Worm (Caenorhabditis elegans) whole organism, L4/young adult: ENCODE measurements around the gene dyf-6.
A peak's percentile ranks its signal among the peaks of the same experiment; 100 is the strongest.

Experiments
- W03F9.2 ChIP-seq: fragments of 150-350 bp; optimal IDR thresholded peaks from 2 replicates; lab custom pipeline; 2014; ENCODE audit warnings: missing biosample characterization, missing genetic modification characterization
- dao-5 ChIP-seq: sonication (generic microtip); optimal IDR thresholded peaks from 2 replicates; lab custom pipeline; 2016; ENCODE audit warnings: missing genotype, missing genetic modification characterization, moderate library complexity, missing compliant biosample characterization
- him-1 ChIP-seq: sonication (generic microtip); optimal IDR thresholded peaks from 2 replicates; lab custom pipeline; 2016; ENCODE audit warnings: missing genotype, missing genetic modification reagents, missing genetic modification characterization, missing compliant biosample characterization

Gene dyf-6

ce11 chrX:10386408-10386807 lies at the start of gene dyf-6:
Gene dyf-6 (minus strand): TSS chrX:10386508.
- TF ChIP-seq W03F9.2 (tag; lab: Kevin White, UChicago) (no peak), him-1 (tag; lab: Kevin White, UChicago) (no peak)

ce11 chrX:10435492-10435939 lies 49.2 kb upstream of the dyf-6 start:
- TF ChIP-seq him-1 (tag; lab: Kevin White, UChicago) = peak; percentile 64
- TF ChIP-seq W03F9.2 (tag; lab: Kevin White, UChicago) = no peak
- TF ChIP-seq dao-5 = no peak

ce11 chrX:10433863-10434262 lies 47.6 kb upstream of the dyf-6 start:
- TF ChIP-seq dao-5 (no peak), W03F9.2 (tag; lab: Kevin White, UChicago) (no peak), him-1 (tag; lab: Kevin White, UChicago) (no peak)

- TF ChIP-seq W03F9.2 (tag; lab: Kevin White, UChicago) (no peak), dao-5 (no peak), him-1 (tag; lab: Kevin White, UChicago) (no peak)
These were observed 46.5 kb upstream of the dyf-6 start for ce11 chrX:10432786-10433185.

- TF ChIP-seq him-1 (tag; lab: Kevin White, UChicago) = no peak
These were observed 44.6 kb upstream of the dyf-6 start for ce11 chrX:10430866-10431265.

ce11 chrX:10429203-10429602 lies 42.9 kb upstream of the dyf-6 start:
- no peak for TF ChIP-seq him-1 (tag; lab: Kevin White, UChicago)
- TF ChIP-seq W03F9.2 (tag; lab: Kevin White, UChicago) = no peak
- TF ChIP-seq dao-5 = no peak

ce11 chrX:10428557-10428956 lies 42.2 kb upstream of the dyf-6 start, which contains the start of gene mig-15:
Gene mig-15 (minus strand): TSS chrX:10428657.
- TF ChIP-seq W03F9.2 (tag; lab: Kevin White, UChicago) = no peak
- TF ChIP-seq him-1 (tag; lab: Kevin White, UChicago) = no peak
- TF ChIP-seq dao-5 = no peak

- no peak for TF ChIP-seq W03F9.2 (tag; lab: Kevin White, UChicago)
- TF ChIP-seq dao-5 = no peak
- no peak for TF ChIP-seq him-1 (tag; lab: Kevin White, UChicago)
These were observed 41.8 kb upstream of the dyf-6 start for ce11 chrX:10428109-10428508.

- TF ChIP-seq dao-5 (no peak), him-1 (tag; lab: Kevin White, UChicago) (no peak), W03F9.2 (tag; lab: Kevin White, UChicago) (no peak)
These were observed 38.4 kb upstream of the dyf-6 start for ce11 chrX:10424744-10425143.

ce11 chrX:10422714-10423113 lies 36.4 kb upstream of the dyf-6 start:
- TF ChIP-seq dao-5 (no peak), him-1 (tag; lab: Kevin White, UChicago) (no peak), W03F9.2 (tag; lab: Kevin White, UChicago) (no peak)

ce11 chrX:10419743-10420142 lies 33.4 kb upstream of the dyf-6 start, which contains the start of gene cdk-11.2:
Gene cdk-11.2 (minus strand): TSS chrX:10419765.
- no peak for TF ChIP-seq him-1 (tag; lab: Kevin White, UChicago)
- TF ChIP-seq W03F9.2 (tag; lab: Kevin White, UChicago) = no peak
- TF ChIP-seq dao-5 = no peak

ce11 chrX:10412425-10412824 lies 26.1 kb upstream of the dyf-6 start, which contains the start of gene acr-8:
Gene acr-8 (plus strand): TSS chrX:10412725.
- TF ChIP-seq dao-5 (no peak), W03F9.2 (tag; lab: Kevin White, UChicago) (no peak)

- no peak for TF ChIP-seq W03F9.2 (tag; lab: Kevin White, UChicago)
These were observed 24.2 kb upstream of the dyf-6 start for ce11 chrX:10410539-10410938.

- TF ChIP-seq him-1 (tag; lab: Kevin White, UChicago) (no peak), W03F9.2 (tag; lab: Kevin White, UChicago) (no peak), dao-5 (no peak)
These were observed 20.5 kb upstream of the dyf-6 start, which contains the start of gene ZC504.1 for ce11 chrX:10406850-10407249. Gene ZC504.1 (plus strand): TSS chrX:10407150.

- TF ChIP-seq dao-5 = no peak
- no peak for TF ChIP-seq W03F9.2 (tag; lab: Kevin White, UChicago)
These were observed 19.9 kb upstream of the dyf-6 start, which contains the start of gene gur-3 for ce11 chrX:10406203-10406602. Gene gur-3 (minus strand): TSS chrX:10406303.
